Fruit fly (Drosophila melanogaster) whole organism, embryonic: ENCODE results near the gene Cortactin.
A peak's percentile ranks its signal among the peaks of the same experiment; 100 is the strongest.

Experiments
- Abd-B ChIP-seq: fragments of 200-800 bp; sonication (Bioruptor generic); optimal IDR thresholded peaks from 2 replicates; lab custom pipeline; 2018; ENCODE audit warnings: missing biosample characterization, mild to moderate bottlenecking, missing genetic modification characterization, moderate library complexity
- Bgb ChIP-seq: fragments of 200-800 bp; sonication (Bioruptor generic); IDR thresholded peaks from 2 replicates; pipeline ENCODE4 v1.3.6; 2022; ENCODE audit warnings: missing biosample characterization, missing genetic modification characterization; ENCODE audit not compliant: partially characterized antibody
- CG11456 ChIP-seq: fragments of 200-800 bp; sonication (Bioruptor generic); IDR thresholded peaks from 3 replicates; pipeline ENCODE4 v1.3.6; 2022; ENCODE audit warnings: missing biosample characterization, missing genetic modification characterization
- CG13775 ChIP-seq: fragments of 200-800 bp; sonication (Bioruptor generic); optimal IDR thresholded peaks from 3 replicates; lab custom pipeline; 2017; ENCODE audit warnings: missing biosample characterization, mild to moderate bottlenecking, missing genetic modification characterization
- CG14860 ChIP-seq: fragments of 200-800 bp; sonication (Bioruptor generic); IDR thresholded peaks from 3 replicates; pipeline ENCODE4 v1.3.6; 2022; ENCODE audit warnings: missing biosample characterization, missing genetic modification characterization; ENCODE audit not compliant: partially characterized antibody
- CG16813 ChIP-seq: fragments of 200-800 bp; sonication (Bioruptor generic); IDR thresholded peaks from 3 replicates; pipeline ENCODE4 v1.3.6; 2022; ENCODE audit warnings: missing biosample characterization, missing genetic modification characterization; ENCODE audit not compliant: partially characterized antibody
- CG17186 ChIP-seq: fragments of 200-800 bp; sonication (Bioruptor generic); optimal IDR thresholded peaks from 3 replicates; lab custom pipeline; 2017; ENCODE audit warnings: missing biosample characterization, missing genetic modification reagents, missing genetic modification characterization
- CG2678 ChIP-seq: fragments of 200-800 bp; sonication (Bioruptor generic); optimal IDR thresholded peaks from 3 replicates; lab custom pipeline; 2019; ENCODE audit warnings: missing biosample characterization, mild to moderate bottlenecking, missing genetic modification characterization, moderate library complexity
- CG31388 ChIP-seq: fragments of 200-800 bp; sonication (Bioruptor generic); optimal IDR thresholded peaks from 2 replicates; lab custom pipeline; 2016; ENCODE audit warnings: missing biosample characterization, missing genetic modification characterization
- CG3163 ChIP-seq: fragments of 200-800 bp; sonication (Bioruptor generic); optimal IDR thresholded peaks from 3 replicates; lab custom pipeline; 2016; ENCODE audit warnings: missing biosample characterization, missing genetic modification characterization
- CG32772 ChIP-seq: fragments of 200-800 bp; sonication (Bioruptor generic); IDR thresholded peaks from 2 replicates; pipeline ENCODE4 v1.3.6; 2022; ENCODE audit warnings: missing biosample characterization, missing genetic modification characterization
- CG3838 ChIP-seq: fragments of 200-800 bp; sonication (Bioruptor generic); optimal IDR thresholded peaks from 3 replicates; lab custom pipeline; 2016; ENCODE audit warnings: missing biosample characterization, missing genetic modification characterization
- CG5953 ChIP-seq: fragments of 200-800 bp; sonication (Bioruptor generic); IDR thresholded peaks from 2 replicates; pipeline ENCODE4 v1.3.6; 2022; ENCODE audit warnings: missing biosample characterization, missing genetic modification characterization
- CG7357 ChIP-seq: fragments of 200-800 bp; sonication (Bioruptor generic); IDR thresholded peaks from 3 replicates; pipeline ENCODE4 v1.3.6; 2022; ENCODE audit warnings: missing biosample characterization, missing genetic modification characterization
- CG7372 ChIP-seq: fragments of 200-800 bp; sonication (Bioruptor generic); IDR thresholded peaks from 2 replicates; pipeline ENCODE4 v1.3.6; 2022; ENCODE audit warnings: missing biosample characterization, missing genetic modification characterization
- CG8281 ChIP-seq: fragments of 200-800 bp; sonication (Bioruptor generic); optimal IDR thresholded peaks from 2 replicates; lab custom pipeline; 2018; ENCODE audit warnings: missing biosample characterization, mild to moderate bottlenecking, missing genetic modification characterization, moderate library complexity
- CG8478 ChIP-seq: fragments of >200 bp; optimal IDR thresholded peaks from 2 replicates; lab custom pipeline; 2018
- CG8944 ChIP-seq: fragments of 200-800 bp; sonication (Bioruptor generic); optimal IDR thresholded peaks from 3 replicates; lab custom pipeline; 2016; ENCODE audit warnings: missing biosample characterization, missing genetic modification characterization
- CG9932 ChIP-seq: fragments of 200-800 bp; sonication (Bioruptor generic); IDR thresholded peaks from 2 replicates; pipeline ENCODE4 v1.3.6; 2022; ENCODE audit warnings: missing biosample characterization, missing genetic modification characterization
- Doc3 ChIP-seq: fragments of 200-800 bp; sonication (Bioruptor generic); IDR thresholded peaks from 3 replicates; pipeline ENCODE4 v1.3.6; 2022; ENCODE audit warnings: missing biosample characterization, missing genetic modification characterization; ENCODE audit not compliant: partially characterized antibody
- E2f2 ChIP-seq: fragments of 200-800 bp; sonication (Bioruptor generic); IDR thresholded peaks from 2 replicates; pipeline ENCODE4 v1.3.6; 2022; ENCODE audit warnings: missing biosample characterization, missing genetic modification characterization
- Hr78 ChIP-seq, 2 experiments: fragments of 200-800 bp in 1 of 2; fragments of >200 bp in 1 of 2; sonication (Bioruptor generic) in 1 of 2; optimal IDR thresholded peaks; 2 replicates each; lab custom pipeline; 2017 to 2019; ENCODE audit warnings: missing biosample characterization in 2 of 2, missing genetic modification characterization in 2 of 2, mild to moderate bottlenecking in 1 of 2, moderate library complexity in 1 of 2
- MESR4 ChIP-seq: fragments of 200-800 bp; sonication (Bioruptor generic); optimal IDR thresholded peaks from 2 replicates; lab custom pipeline; 2018; ENCODE audit warnings: missing biosample characterization, mild to moderate bottlenecking, missing genetic modification characterization, moderate library complexity
- Myb ChIP-seq: fragments of 200-800 bp; sonication (Bioruptor generic); optimal IDR thresholded peaks from 2 replicates; lab custom pipeline; 2016; ENCODE audit warnings: missing biosample characterization, missing genetic modification characterization
- NfI ChIP-seq: fragments of 200-800 bp; sonication (Bioruptor generic); optimal IDR thresholded peaks from 3 replicates; lab custom pipeline; 2018; ENCODE audit warnings: missing biosample characterization, mild to moderate bottlenecking, missing genetic modification characterization, moderate library complexity
- Ravus ChIP-seq: fragments of 200-800 bp; sonication (Bioruptor generic); IDR thresholded peaks from 2 replicates; pipeline ENCODE4 v1.3.6; 2022; ENCODE audit warnings: missing biosample characterization, missing genetic modification characterization
- Rx ChIP-seq: fragments of 200-800 bp; sonication (Bioruptor generic); IDR thresholded peaks from 2 replicates; pipeline ENCODE4 v1.3.6; 2022; ENCODE audit warnings: missing biosample characterization, missing genetic modification characterization
- Vsx1 ChIP-seq: fragments of 200-800 bp; sonication (Bioruptor generic); optimal IDR thresholded peaks from 2 replicates; lab custom pipeline; 2017; ENCODE audit warnings: missing biosample characterization, mild to moderate bottlenecking, missing genetic modification characterization, missing genetic modification reagents
- al ChIP-seq: fragments of 200-800 bp; sonication (Bioruptor generic); IDR thresholded peaks from 2 replicates; pipeline ENCODE4 v1.3.6; 2022; ENCODE audit warnings: missing biosample characterization, missing genetic modification characterization
- aop ChIP-seq: fragments of 200-800 bp; sonication (Bioruptor generic); IDR thresholded peaks from 2 replicates; pipeline ENCODE4 v1.3.6; 2022; ENCODE audit warnings: missing biosample characterization, missing genetic modification characterization
- dan ChIP-seq: fragments of 200-800 bp; sonication (Bioruptor generic); IDR thresholded peaks from 2 replicates; pipeline ENCODE4 v1.3.6; 2022; ENCODE audit warnings: missing biosample characterization, missing genetic modification characterization
- exex ChIP-seq: fragments of 200-800 bp; sonication (Bioruptor generic); optimal IDR thresholded peaks from 4 replicates; lab custom pipeline; 2018; ENCODE audit warnings: missing biosample characterization, mild to moderate bottlenecking, missing genetic modification characterization, moderate library complexity
- fd64A ChIP-seq: fragments of 200-800 bp; sonication (Bioruptor generic); optimal IDR thresholded peaks from 3 replicates; lab custom pipeline; 2018; ENCODE audit warnings: missing biosample characterization, mild to moderate bottlenecking, missing genetic modification characterization
- gsb ChIP-seq: fragments of 200-800 bp; sonication (Bioruptor generic); IDR thresholded peaks from 2 replicates; pipeline ENCODE4 v1.3.6; 2022; ENCODE audit warnings: missing biosample characterization, missing genetic modification characterization
- gsb-n ChIP-seq: fragments of 200-800 bp; sonication (Bioruptor generic); optimal IDR thresholded peaks from 3 replicates; lab custom pipeline; 2018; ENCODE audit warnings: missing biosample characterization, mild to moderate bottlenecking, missing genetic modification characterization
- knrl ChIP-seq: fragments of 200-800 bp; sonication (Bioruptor generic); IDR thresholded peaks from 3 replicates; pipeline ENCODE4 v1.3.6; 2022; ENCODE audit warnings: missing biosample characterization, missing genetic modification characterization; ENCODE audit not compliant: partially characterized antibody
- nmo ChIP-seq: fragments of 200-800 bp; sonication (Bioruptor generic); optimal IDR thresholded peaks from 2 replicates; lab custom pipeline; 2018; ENCODE audit warnings: missing biosample characterization, mild to moderate bottlenecking, missing genetic modification characterization, moderate library complexity
- p53 ChIP-seq: fragments of 200-800 bp; sonication (Bioruptor generic); optimal IDR thresholded peaks from 2 replicates; lab custom pipeline; 2016; ENCODE audit warnings: missing biosample characterization, missing genetic modification characterization
- repo ChIP-seq: fragments of 200-800 bp; sonication (Bioruptor generic); optimal IDR thresholded peaks from 2 replicates; lab custom pipeline; 2016; ENCODE audit warnings: missing biosample characterization, missing genetic modification characterization
- ro ChIP-seq: fragments of 200-800 bp; sonication (Bioruptor generic); IDR thresholded peaks from 2 replicates; pipeline ENCODE4 v1.3.6; 2022; ENCODE audit warnings: missing biosample characterization, missing genetic modification characterization
- salm ChIP-seq: fragments of 200-800 bp; sonication (Bioruptor generic); optimal IDR thresholded peaks from 2 replicates; lab custom pipeline; 2018; ENCODE audit warnings: missing biosample characterization, mild to moderate bottlenecking, missing genetic modification characterization
- sens ChIP-seq: fragments of 200-800 bp; sonication (Bioruptor generic); peaks from one replicate; lab custom pipeline; 2016; ENCODE audit warnings: missing biosample characterization, missing genetic modification characterization
- toy ChIP-seq: fragments of 200-800 bp; sonication (Bioruptor generic); IDR thresholded peaks from 2 replicates; pipeline ENCODE4 v1.3.6; 2022; ENCODE audit warnings: missing biosample characterization, missing genetic modification characterization
- vnd ChIP-seq: fragments of 200-800 bp; sonication (Bioruptor generic); IDR thresholded peaks from 3 replicates; pipeline ENCODE4 v1.3.6; 2022; ENCODE audit warnings: missing biosample characterization, missing genetic modification characterization; ENCODE audit not compliant: partially characterized antibody
- wdn ChIP-seq: fragments of 200-800 bp; sonication (Bioruptor generic); IDR thresholded peaks from 2 replicates; pipeline ENCODE4 v1.3.6; 2022; ENCODE audit warnings: missing biosample characterization, missing genetic modification characterization
- wor ChIP-seq: fragments of 200-800 bp; sonication (Bioruptor generic); IDR thresholded peaks from 2 replicates; pipeline ENCODE4 v1.3.6; 2022; ENCODE audit warnings: missing biosample characterization, missing genetic modification characterization

The Cortactin gene

DNA sequence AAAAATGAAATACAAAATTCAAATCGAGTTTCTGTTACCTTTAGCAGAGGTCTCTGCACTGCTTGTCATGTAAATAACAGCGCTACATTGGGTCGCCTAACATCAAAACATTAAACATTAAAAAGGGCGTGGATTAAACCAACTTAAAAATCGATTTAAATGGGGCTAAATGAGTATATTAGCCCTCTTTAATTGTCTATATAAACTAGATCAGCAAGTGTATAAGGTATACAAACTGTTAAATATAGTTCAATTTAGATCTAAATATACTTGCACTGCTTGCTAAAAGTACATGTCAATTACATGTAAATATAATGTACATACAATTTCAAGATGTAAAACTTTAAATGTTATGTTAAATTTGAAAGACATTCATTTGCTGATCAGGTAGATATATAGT is 5.5 kb upstream of the Cortactin start (continued):
- TF ChIP-seq Bgb (peak; percentile 43), CG8281 (no peak), CG13775 (GFP tag; lab: Kevin White, UChicago) (no peak), ro (no peak), NfI (GFP tag; lab: Kevin White, UChicago) (no peak), CG31388 (GFP tag; lab: Kevin White, UChicago) (no peak), wor (GFP tag; lab: Robert Waterston, UW) (no peak), gsb-n (tag; lab: Kevin White, UChicago) (no peak), CG7372 (GFP tag; lab: Robert Waterston, UW) (no peak), CG3163 (no peak), CG11456 (GFP tag; lab: Robert Waterston, UW) (no peak), CG5953 (GFP tag; lab: Robert Waterston, UW) (no peak), nmo (GFP tag; lab: Kevin White, UChicago) (peak; percentile 11), Vsx1 (no peak), dan (GFP tag; lab: Robert Waterston, UW) (no peak), CG7357 (GFP tag; lab: Robert Waterston, UW) (no peak), wdn (GFP tag; lab: Robert Waterston, UW) (no peak), Ravus (no peak), aop (GFP tag; lab: Robert Waterston, UW) (no peak), CG17186 (GFP tag; lab: Kevin White, UChicago) (no peak), sens (no peak), toy (no peak), Abd-B (GFP tag; lab: Kevin White, UChicago) (no peak), salm (tag; lab: Kevin White, UChicago) (no peak), fd64A (GFP tag; lab: Kevin White, UChicago) (no peak), CG32772 (GFP tag; lab: Robert Waterston, UW) (no peak), knrl (GFP tag; lab: Robert Waterston, UW) (peak; percentile 62), CG14860 (GFP tag; lab: Robert Waterston, UW) (no peak), Myb (GFP tag; lab: Kevin White, UChicago) (peak; percentile 59), E2f2 (0 out of 2 replicates have a peak, but pooled peaks have one; percentile 31), CG3838 (GFP tag; lab: Kevin White, UChicago) (no peak), p53 (GFP tag; lab: Kevin White, UChicago) (no peak), Doc3 (GFP tag; lab: Robert Waterston, UW) (no peak), CG8944 (GFP tag; lab: Kevin White, UChicago) (no peak), gsb (GFP tag; lab: Robert Waterston, UW) (no peak), CG2678 (tag; lab: Kevin White, UChicago) (no peak), al (GFP tag; lab: Robert Waterston, UW) (no peak), CG9932 (GFP tag; lab: Robert Waterston, UW) (no peak), MESR4 (GFP tag; lab: Kevin White, UChicago) (no peak), CG16813 (GFP tag; lab: Robert Waterston, UW) (peak; percentile 52; the same call in 2 of the 3 replicates), Hr78 (GFP tag; optimal IDR thresholded peaks at IDR 0.05; lab: Kevin White, UChicago) (no peak), repo (no peak)

dm6 chr3R:21067543-21067942 is 3.3 kb upstream of the Cortactin start:
- TF ChIP-seq Rx: no peak
- no peak for TF ChIP-seq vnd
- no peak for TF ChIP-seq CG8478 (lab: Kevin White, UChicago)
- TF ChIP-seq exex (tag; lab: Kevin White, UChicago): peak; percentile 67
